Fruit fly (Drosophila melanogaster) whole organism, embryonic: ENCODE data around the gene CG4025.

ENCODE experiments used
- Atf6 ChIP-seq: fragments of 200-800 bp; sonication (Bioruptor generic); IDR thresholded peaks from 2 replicates; pipeline ENCODE4 v1.3.6; 2022; ENCODE audit warnings: missing biosample characterization, missing genetic modification characterization
- C15 ChIP-seq: fragments of 200-800 bp; sonication (Bioruptor generic); IDR thresholded peaks from 3 replicates; pipeline ENCODE4 v1.3.6; 2022; ENCODE audit warnings: missing biosample characterization, missing genetic modification characterization
- CG10209 ChIP-seq: fragments of 200-800 bp; sonication (Bioruptor generic); optimal IDR thresholded peaks from 3 replicates; lab custom pipeline; 2017; ENCODE audit warnings: missing biosample characterization, mild to moderate bottlenecking, missing genetic modification characterization, missing genetic modification reagents
- CG1024 ChIP-seq: fragments of 200-800 bp; sonication (Bioruptor generic); IDR thresholded peaks from 2 replicates; pipeline ENCODE4 v1.3.6; 2022; ENCODE audit warnings: missing biosample characterization, missing genetic modification characterization
- CG10959 ChIP-seq: fragments of 200-800 bp; sonication (Bioruptor generic); IDR thresholded peaks from 2 replicates; pipeline ENCODE4 v1.3.6; 2022; ENCODE audit warnings: missing biosample characterization, missing genetic modification characterization
- CG10979 ChIP-seq: fragments of 200-800 bp; sonication (Bioruptor generic); optimal IDR thresholded peaks from 2 replicates; lab custom pipeline; 2018; ENCODE audit warnings: missing biosample characterization, mild to moderate bottlenecking, missing genetic modification characterization, moderate library complexity
- CG11093 ChIP-seq: fragments of 200-800 bp; sonication (Bioruptor generic); IDR thresholded peaks from 3 replicates; pipeline ENCODE4 v1.3.6; 2022; ENCODE audit warnings: missing biosample characterization, missing genetic modification characterization
- CG14014 ChIP-seq: fragments of 200-800 bp; sonication (Bioruptor generic); IDR thresholded peaks from 2 replicates; pipeline ENCODE4 v1.3.6; 2022; ENCODE audit warnings: missing biosample characterization, missing genetic modification characterization
- CG14050 ChIP-seq: fragments of 200-800 bp; sonication (Bioruptor generic); IDR thresholded peaks from 3 replicates; pipeline ENCODE4 v1.3.6; 2022; ENCODE audit warnings: missing biosample characterization, missing genetic modification characterization
- CG14441 ChIP-seq: fragments of 200-800 bp; sonication (Bioruptor generic); IDR thresholded peaks from 2 replicates; pipeline ENCODE4 v1.3.6; 2022; ENCODE audit warnings: missing biosample characterization, missing genetic modification characterization
- CG15696 ChIP-seq: fragments of 200-800 bp; sonication (Bioruptor generic); optimal IDR thresholded peaks from 2 replicates; lab custom pipeline; 2019; ENCODE audit warnings: missing biosample characterization, mild to moderate bottlenecking, missing genetic modification characterization, moderate library complexity
- CG2120 ChIP-seq: fragments of 200-800 bp; sonication (Bioruptor generic); optimal IDR thresholded peaks from 3 replicates; lab custom pipeline; 2016; ENCODE audit warnings: missing biosample characterization, missing genetic modification characterization
- CG31388 ChIP-seq: fragments of 200-800 bp; sonication (Bioruptor generic); optimal IDR thresholded peaks from 2 replicates; lab custom pipeline; 2016; ENCODE audit warnings: missing biosample characterization, missing genetic modification characterization
- CG32767 ChIP-seq: fragments of 200-800 bp; sonication (Bioruptor generic); IDR thresholded peaks from 2 replicates; pipeline ENCODE4 v1.3.6; 2022; ENCODE audit warnings: missing biosample characterization, missing genetic modification characterization
- CG34376 ChIP-seq: fragments of 200-800 bp; sonication (Bioruptor generic); optimal IDR thresholded peaks from 2 replicates; lab custom pipeline; 2018; ENCODE audit warnings: missing biosample characterization, mild to moderate bottlenecking, missing genetic modification characterization
- CG4282 ChIP-seq: fragments of 200-800 bp; sonication (Bioruptor generic); optimal IDR thresholded peaks from 2 replicates; lab custom pipeline; 2016; ENCODE audit warnings: missing biosample characterization, missing genetic modification characterization
- CG4730 ChIP-seq: fragments of 200-800 bp; sonication (Bioruptor generic); IDR thresholded peaks from 2 replicates; pipeline ENCODE4 v1.3.6; 2022; ENCODE audit warnings: missing biosample characterization, missing genetic modification characterization
- CG4820 ChIP-seq: fragments of 200-800 bp; sonication (Bioruptor generic); optimal IDR thresholded peaks from 3 replicates; lab custom pipeline; 2016; ENCODE audit warnings: missing biosample characterization, missing genetic modification characterization
- CG7786 ChIP-seq: fragments of 200-800 bp; sonication (Bioruptor generic); optimal IDR thresholded peaks from 2 replicates; lab custom pipeline; 2016; ENCODE audit warnings: missing biosample characterization, missing genetic modification characterization
- CG9817 ChIP-seq: fragments of 200-800 bp; sonication (Bioruptor generic); optimal IDR thresholded peaks from 2 replicates; lab custom pipeline; 2018; ENCODE audit warnings: missing biosample characterization, mild to moderate bottlenecking, missing genetic modification characterization, moderate library complexity
- E2f1 ChIP-seq: fragments of 200-800 bp; sonication (Bioruptor generic); IDR thresholded peaks from 2 replicates; pipeline ENCODE4 v1.3.6; 2022; ENCODE audit warnings: missing biosample characterization, missing genetic modification characterization
- HHEX ChIP-seq: fragments of 200-800 bp; sonication (Bioruptor generic); optimal IDR thresholded peaks from 3 replicates; lab custom pipeline; 2017; ENCODE audit warnings: missing biosample characterization, mild to moderate bottlenecking, missing genetic modification characterization, missing genetic modification reagents
- HLH4C ChIP-seq: fragments of 200-800 bp; sonication (Bioruptor generic); IDR thresholded peaks from 3 replicates; pipeline ENCODE4 v1.3.6; 2022; ENCODE audit warnings: missing biosample characterization, missing genetic modification characterization; ENCODE audit not compliant: partially characterized antibody
- Hsf ChIP-seq: fragments of 200-800 bp; sonication (Bioruptor generic); optimal IDR thresholded peaks from 3 replicates; lab custom pipeline; 2016; ENCODE audit warnings: missing biosample characterization, missing genetic modification characterization
- MBD-R2 ChIP-seq: fragments of 200-800 bp; sonication (Bioruptor generic); IDR thresholded peaks from 2 replicates; pipeline ENCODE4 v1.3.6; 2022; ENCODE audit warnings: missing biosample characterization, missing genetic modification characterization
- Mrtf ChIP-seq: fragments of 200-800 bp; sonication (Bioruptor generic); IDR thresholded peaks from 3 replicates; pipeline ENCODE4 v1.3.6; 2022; ENCODE audit warnings: missing biosample characterization, missing genetic modification characterization
- Ssrp ChIP-seq: fragments of 200-800 bp; sonication (Bioruptor generic); optimal IDR thresholded peaks from 2 replicates; lab custom pipeline; 2018; ENCODE audit warnings: missing biosample characterization, mild to moderate bottlenecking, missing genetic modification characterization, moderate library complexity
- YL-1 ChIP-seq: fragments of 200-800 bp; sonication (Bioruptor generic); optimal IDR thresholded peaks from 3 replicates; lab custom pipeline; 2017; ENCODE audit warnings: missing biosample characterization, mild to moderate bottlenecking, missing genetic modification characterization
- amos ChIP-seq: fragments of 200-800 bp; sonication (Bioruptor generic); IDR thresholded peaks from 2 replicates; pipeline ENCODE4 v1.3.6; 2022; ENCODE audit warnings: missing biosample characterization, missing genetic modification characterization; ENCODE audit not compliant: partially characterized antibody
- ase ChIP-seq: fragments of 200-800 bp; sonication (Bioruptor generic); IDR thresholded peaks from 3 replicates; pipeline ENCODE4 v1.3.6; 2022; ENCODE audit warnings: missing biosample characterization, missing genetic modification characterization
- bab2 ChIP-seq: fragments of 200-800 bp; sonication (Bioruptor generic); optimal IDR thresholded peaks from 2 replicates; lab custom pipeline; 2016; ENCODE audit warnings: missing biosample characterization, missing genetic modification characterization
- bbx ChIP-seq: fragments of 200-800 bp; sonication (Bioruptor generic); IDR thresholded peaks from 2 replicates; pipeline ENCODE4 v1.3.6; 2022; ENCODE audit warnings: missing biosample characterization, missing genetic modification characterization; ENCODE audit not compliant: partially characterized antibody
- bsh ChIP-seq, 2 experiments: fragments of 200-800 bp; sonication (Bioruptor generic); optimal IDR thresholded peaks; 2 replicates each; lab custom pipeline; 2017 to 2018; ENCODE audit warnings: mild to moderate bottlenecking in 2 of 2, missing biosample characterization in 2 of 2, missing genetic modification characterization in 2 of 2, moderate library complexity in 1 of 2
- fd64A ChIP-seq: fragments of 200-800 bp; sonication (Bioruptor generic); optimal IDR thresholded peaks from 3 replicates; lab custom pipeline; 2018; ENCODE audit warnings: missing biosample characterization, mild to moderate bottlenecking, missing genetic modification characterization
- fu2 ChIP-seq: fragments of 200-800 bp; sonication (Bioruptor generic); optimal IDR thresholded peaks from 2 replicates; lab custom pipeline; 2016; ENCODE audit warnings: missing biosample characterization, missing genetic modification characterization
- grau ChIP-seq: fragments of 200-800 bp; optimal IDR thresholded peaks from 3 replicates; lab custom pipeline; 2019; ENCODE audit warnings: missing biosample characterization, mild to moderate bottlenecking, missing genetic modification characterization, moderate library complexity
- gro ChIP-seq: fragments of 200-800 bp; sonication (Bioruptor generic); optimal IDR thresholded peaks from 2 replicates; lab custom pipeline; 2016; ENCODE audit warnings: missing biosample characterization, missing genetic modification characterization
- jigr1 ChIP-seq: fragments of 200-800 bp; sonication (Bioruptor generic); IDR thresholded peaks from 3 replicates; pipeline ENCODE4 v1.3.6; 2022; ENCODE audit warnings: missing biosample characterization, missing genetic modification characterization
- kah ChIP-seq: fragments of 200-800 bp; sonication (Bioruptor generic); optimal IDR thresholded peaks from 2 replicates; lab custom pipeline; 2018; ENCODE audit warnings: missing biosample characterization, mild to moderate bottlenecking, missing genetic modification characterization
- kay ChIP-seq: fragments of 200-800 bp; sonication (Bioruptor generic); optimal IDR thresholded peaks from 2 replicates; lab custom pipeline; 2016; ENCODE audit warnings: missing biosample characterization, missing genetic modification characterization
- lilli ChIP-seq: fragments of 200-800 bp; sonication (Bioruptor generic); optimal IDR thresholded peaks from 3 replicates; lab custom pipeline; 2016; ENCODE audit warnings: missing biosample characterization, missing genetic modification characterization
- nerfin-2 ChIP-seq: fragments of 200-800 bp; sonication (Bioruptor generic); IDR thresholded peaks from 2 replicates; pipeline ENCODE4 v1.3.6; 2022; ENCODE audit warnings: missing biosample characterization, missing genetic modification characterization; ENCODE audit not compliant: partially characterized antibody
- p53 ChIP-seq: fragments of 200-800 bp; sonication (Bioruptor generic); optimal IDR thresholded peaks from 2 replicates; lab custom pipeline; 2016; ENCODE audit warnings: missing biosample characterization, missing genetic modification characterization
- ranshi ChIP-seq: fragments of 200-800 bp; sonication (Bioruptor generic); IDR thresholded peaks from 2 replicates; pipeline ENCODE4 v1.3.6; 2022; ENCODE audit warnings: missing biosample characterization, missing genetic modification characterization
- ro ChIP-seq: fragments of 200-800 bp; sonication (Bioruptor generic); IDR thresholded peaks from 2 replicates; pipeline ENCODE4 v1.3.6; 2022; ENCODE audit warnings: missing biosample characterization, missing genetic modification characterization
- sisA ChIP-seq: fragments of 200-800 bp; sonication (Bioruptor generic); IDR thresholded peaks from 2 replicates; pipeline ENCODE4 v1.3.6; 2022; ENCODE audit warnings: missing biosample characterization, missing genetic modification characterization
- tin ChIP-seq: fragments of 200-800 bp; sonication (Bioruptor generic); optimal IDR thresholded peaks from 3 replicates; lab custom pipeline; 2016; ENCODE audit warnings: missing biosample characterization, missing genetic modification characterization
- toy ChIP-seq: fragments of 200-800 bp; sonication (Bioruptor generic); IDR thresholded peaks from 2 replicates; pipeline ENCODE4 v1.3.6; 2022; ENCODE audit warnings: missing biosample characterization, missing genetic modification characterization
- tup ChIP-seq: fragments of 200-800 bp; sonication (Bioruptor generic); optimal IDR thresholded peaks from 2 replicates; lab custom pipeline; 2016; ENCODE audit warnings: missing biosample characterization, mild to moderate bottlenecking, missing genetic modification characterization, moderate library complexity
- unc-4 ChIP-seq: fragments of 200-800 bp; sonication (Bioruptor generic); IDR thresholded peaks from 2 replicates; pipeline ENCODE4 v1.3.6; 2022; ENCODE audit warnings: missing biosample characterization, missing genetic modification characterization; ENCODE audit not compliant: partially characterized antibody

The CG4025 gene

DNA sequence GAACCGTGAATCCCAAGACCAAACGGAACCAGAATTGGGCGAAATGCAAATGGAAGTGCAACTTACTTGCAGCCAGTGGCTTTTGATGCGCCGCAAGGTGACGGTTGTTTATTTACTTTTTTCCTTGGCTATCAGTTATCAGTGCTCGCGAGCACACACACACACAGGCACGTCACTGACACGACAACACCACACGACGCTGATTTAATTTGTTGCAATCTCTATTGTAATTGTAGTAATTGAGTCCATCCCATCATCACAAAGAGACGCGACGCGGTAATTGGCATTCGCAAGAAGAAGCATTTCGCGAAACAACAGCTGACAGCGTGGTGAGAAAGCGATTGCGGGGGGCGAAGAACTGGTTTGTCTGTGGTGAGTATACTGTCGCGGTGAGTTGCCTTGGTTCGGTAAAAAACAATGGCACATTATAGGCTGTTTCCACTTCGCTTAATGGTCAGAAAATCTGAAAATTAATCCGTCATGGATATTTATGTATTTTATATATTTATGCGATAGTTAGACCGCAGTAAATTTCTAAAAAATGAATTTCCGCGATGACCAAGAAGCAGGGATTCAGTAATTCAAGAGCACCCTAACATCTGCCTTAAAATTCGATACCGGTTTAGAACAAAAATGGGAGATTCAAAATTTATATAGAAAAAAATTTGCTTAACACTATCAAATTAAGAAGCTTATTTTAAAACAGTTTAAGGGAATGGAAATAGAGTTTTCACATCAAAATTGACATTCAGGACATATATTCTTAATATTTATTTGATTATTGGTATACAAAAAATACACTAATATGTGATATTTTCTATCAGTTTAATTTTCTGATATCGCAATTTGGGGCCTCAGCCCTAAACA is 34.6 kb upstream of the CG4025 start, which contains the start of the genes Actn and usp (continued):
- no peak for TF ChIP-seq jigr1 (GFP tag; lab: Robert Waterston, UW)
- TF ChIP-seq CG10959 (GFP tag; lab: Robert Waterston, UW) = no peak
- peak; percentile 35 for TF ChIP-seq CG10979
- no peak for TF ChIP-seq YL-1 (GFP tag; lab: Kevin White, UChicago)
- peak; percentile 43 for TF ChIP-seq lilli (GFP tag; lab: Kevin White, UChicago)
- no peak for TF ChIP-seq sisA (GFP tag; lab: Robert Waterston, UW)
- TF ChIP-seq fd64A (GFP tag; lab: Kevin White, UChicago) = no peak
- TF ChIP-seq bab2 (GFP tag; lab: Kevin White, UChicago) = no peak
- TF ChIP-seq kay = no peak
- no peak for TF ChIP-seq bsh (GFP tag; optimal IDR thresholded peaks at IDR 0.05; lab: Kevin White, UChicago)
- peak; percentile 23 for TF ChIP-seq CG15696 (tag; lab: Kevin White, UChicago)
- TF ChIP-seq CG1024 = peak; percentile 63
- TF ChIP-seq CG7786 (GFP tag; lab: Kevin White, UChicago) = no peak
- no peak for TF ChIP-seq ranshi (GFP tag; lab: Robert Waterston, UW)
- no peak for TF ChIP-seq CG31388
- no peak for TF ChIP-seq tup (GFP tag; lab: Kevin White, UChicago)
- no peak for TF ChIP-seq toy (GFP tag; lab: Robert Waterston, UW)
- no peak; the same call in 1 of the 2 replicates for TF ChIP-seq MBD-R2
- peak; percentile 33 for TF ChIP-seq grau (tag; lab: Kevin White, UChicago)
- TF ChIP-seq nerfin-2 (GFP tag; lab: Robert Waterston, UW) = no peak
- no peak for TF ChIP-seq CG14050
- TF ChIP-seq Atf6 = no peak
- TF ChIP-seq CG14441 (GFP tag; lab: Robert Waterston, UW) = 0 out of 2 replicates have a peak, but pooled peaks have one; percentile 5
- TF ChIP-seq fu2 (GFP tag; lab: Kevin White, UChicago) = no peak
- peak; percentile 1 for TF ChIP-seq Hsf (GFP tag; lab: Kevin White, UChicago)
- no peak for TF ChIP-seq CG4730
- peak; percentile 51; the same call in 1 of the 2 replicates for TF ChIP-seq CG14014 (GFP tag; lab: Robert Waterston, UW)
- TF ChIP-seq Mrtf (GFP tag; lab: Robert Waterston, UW) = no peak
- no peak for TF ChIP-seq CG9817 (tag; lab: Kevin White, UChicago)
- no peak for TF ChIP-seq CG4820 (GFP tag; lab: Kevin White, UChicago)
- peak; percentile 10; the same call in 1 of the 2 replicates for TF ChIP-seq amos (GFP tag; lab: Robert Waterston, UW)
- no peak for TF ChIP-seq ase (GFP tag; lab: Robert Waterston, UW)
- no peak for TF ChIP-seq gro
- no peak for TF ChIP-seq bbx (GFP tag; lab: Robert Waterston, UW)
- TF ChIP-seq unc-4 = peak; percentile 45
- no peak for TF ChIP-seq Ssrp (tag; lab: Kevin White, UChicago)
- no peak for TF ChIP-seq HLH4C
- TF ChIP-seq CG34376 (GFP tag; lab: Kevin White, UChicago) = peak; percentile 12
- no peak for TF ChIP-seq kah
- no peak for TF ChIP-seq E2f1
- TF ChIP-seq CG11093 (GFP tag; lab: Robert Waterston, UW) = no peak
- no peak for TF ChIP-seq CG10209
- TF ChIP-seq CG2120 (GFP tag; lab: Kevin White, UChicago) = peak; percentile 26
- no peak for TF ChIP-seq tin (GFP tag; lab: Kevin White, UChicago)
- no peak for TF ChIP-seq ro (GFP tag; lab: Robert Waterston, UW)
- no peak for TF ChIP-seq CG4282 (GFP tag; lab: Kevin White, UChicago)
- TF ChIP-seq p53 (GFP tag; lab: Kevin White, UChicago) = no peak
- TF ChIP-seq C15 (GFP tag; lab: Robert Waterston, UW) = no peak
- TF ChIP-seq CG32767 (GFP tag; lab: Robert Waterston, UW) = no peak
- TF ChIP-seq HHEX = no peak
